Fruit fly (Drosophila melanogaster) whole organism, embryonic: ENCODE results near the gene Hasp.
A peak's percentile ranks its signal among the peaks of the same experiment; 100 is the strongest.

Experiments used
- Adf1 ChIP-seq: fragments of 200-800 bp; sonication (Bioruptor generic); IDR thresholded peaks from 2 replicates; pipeline ENCODE4 v1.3.6; 2022; ENCODE audit warnings: missing biosample characterization, missing genetic modification characterization
- Antp ChIP-seq: fragments of 200-800 bp; sonication (Bioruptor generic); optimal IDR thresholded peaks from 3 replicates; lab custom pipeline; 2016; ENCODE audit warnings: missing biosample characterization, missing genetic modification characterization
- BEAF-32 ChIP-seq: fragments of 200-800 bp; sonication (Bioruptor generic); optimal IDR thresholded peaks from 3 replicates; lab custom pipeline; 2017; ENCODE audit warnings: missing biosample characterization, missing genetic modification characterization, mild to moderate bottlenecking, moderate library complexity, missing genetic modification reagents
- CG10462 ChIP-seq: fragments of 200-800 bp; sonication (Bioruptor generic); optimal IDR thresholded peaks from 2 replicates; lab custom pipeline; 2016; ENCODE audit warnings: missing biosample characterization, missing genetic modification characterization
- CG11504 ChIP-seq: fragments of 200-800 bp; sonication (Bioruptor generic); optimal IDR thresholded peaks from 3 replicates; lab custom pipeline; 2019; ENCODE audit warnings: missing biosample characterization, mild to moderate bottlenecking, missing genetic modification characterization, moderate library complexity
- CG12104 ChIP-seq: fragments of 200-800 bp; sonication (Bioruptor generic); optimal IDR thresholded peaks from 3 replicates; lab custom pipeline; 2016; ENCODE audit warnings: missing biosample characterization, missing genetic modification characterization
- CG12155 ChIP-seq: fragments of 200-800 bp; sonication (Bioruptor generic); optimal IDR thresholded peaks from 3 replicates; lab custom pipeline; 2016; ENCODE audit warnings: missing biosample characterization, missing genetic modification characterization
- CG13296 ChIP-seq: fragments of 200-800 bp; sonication (Bioruptor generic); optimal IDR thresholded peaks from 3 replicates; lab custom pipeline; 2018; ENCODE audit warnings: missing biosample characterization, mild to moderate bottlenecking, missing genetic modification characterization
- CG13894 ChIP-seq: fragments of 200-800 bp; sonication (Bioruptor generic); optimal IDR thresholded peaks from 3 replicates; lab custom pipeline; 2018; ENCODE audit warnings: missing biosample characterization, mild to moderate bottlenecking, missing genetic modification characterization, moderate library complexity
- CG14667 ChIP-seq: fragments of 200-800 bp; sonication (Bioruptor generic); IDR thresholded peaks from 2 replicates; pipeline ENCODE4 v1.3.6; 2022; ENCODE audit warnings: missing biosample characterization, missing genetic modification characterization
- CG15011 ChIP-seq: fragments of 200-800 bp; sonication (Bioruptor generic); optimal IDR thresholded peaks from 3 replicates; lab custom pipeline; 2018; ENCODE audit warnings: missing biosample characterization, mild to moderate bottlenecking, missing genetic modification characterization
- CG15601 ChIP-seq: fragments of 200-800 bp; sonication (Bioruptor generic); optimal IDR thresholded peaks from 3 replicates; lab custom pipeline; 2019; ENCODE audit warnings: missing biosample characterization, mild to moderate bottlenecking, missing genetic modification characterization, moderate library complexity
- CG2129 ChIP-seq: fragments of 200-800 bp; sonication (Bioruptor generic); IDR thresholded peaks from 2 replicates; pipeline ENCODE4 v1.3.6; 2022; ENCODE audit warnings: missing biosample characterization, missing genetic modification characterization; ENCODE audit not compliant: partially characterized antibody
- CG34224 ChIP-seq: fragments of 200-800 bp; sonication (Bioruptor generic); IDR thresholded peaks from 3 replicates; pipeline ENCODE4 v1.3.6; 2022; ENCODE audit warnings: missing biosample characterization, missing genetic modification characterization; ENCODE audit not compliant: partially characterized antibody
- CG3838 ChIP-seq: fragments of 200-800 bp; sonication (Bioruptor generic); optimal IDR thresholded peaks from 3 replicates; lab custom pipeline; 2016; ENCODE audit warnings: missing biosample characterization, missing genetic modification characterization
- CG3995 ChIP-seq: fragments of 200-800 bp; sonication (Bioruptor generic); optimal IDR thresholded peaks from 3 replicates; lab custom pipeline; 2016; ENCODE audit warnings: missing biosample characterization, missing genetic modification characterization
- CG6765 ChIP-seq: fragments of 200-800 bp; sonication (Bioruptor generic); optimal IDR thresholded peaks from 3 replicates; lab custom pipeline; 2017; ENCODE audit warnings: missing biosample characterization, mild to moderate bottlenecking, missing genetic modification characterization
- CG6813 ChIP-seq: fragments of 200-800 bp; sonication (Bioruptor generic); optimal IDR thresholded peaks from 2 replicates; lab custom pipeline; 2017; ENCODE audit warnings: missing biosample characterization, missing genetic modification characterization, mild to moderate bottlenecking, moderate library complexity, missing genetic modification reagents
- CG7786 ChIP-seq: fragments of 200-800 bp; sonication (Bioruptor generic); optimal IDR thresholded peaks from 2 replicates; lab custom pipeline; 2016; ENCODE audit warnings: missing biosample characterization, missing genetic modification characterization
- CG8388 ChIP-seq: fragments of 200-800 bp; sonication (Bioruptor generic); optimal IDR thresholded peaks from 2 replicates; lab custom pipeline; 2019; ENCODE audit warnings: missing biosample characterization, mild to moderate bottlenecking, missing genetic modification characterization, moderate library complexity
- CG9215 ChIP-seq: fragments of 200-800 bp; sonication (Bioruptor generic); IDR thresholded peaks from 2 replicates; pipeline ENCODE4 v1.3.6; 2022; ENCODE audit warnings: missing biosample characterization, missing genetic modification characterization
- D19B ChIP-seq: fragments of 200-800 bp; sonication (Bioruptor generic); optimal IDR thresholded peaks from 2 replicates; lab custom pipeline; 2017; ENCODE audit warnings: missing biosample characterization, mild to moderate bottlenecking, missing genetic modification characterization
- Dfd ChIP-seq, 2 experiments: fragments of >200 bp; optimal IDR thresholded peaks; 2 replicates each; lab custom pipeline; 2017; ENCODE audit warnings: missing biosample characterization in 2 of 2, missing genetic modification characterization in 2 of 2
- Elba2 ChIP-seq: fragments of 200-800 bp; sonication (Bioruptor generic); optimal IDR thresholded peaks from 3 replicates; lab custom pipeline; 2016; ENCODE audit warnings: missing biosample characterization, missing genetic modification characterization
- Ets97D ChIP-seq: fragments of 200-800 bp; sonication (Bioruptor generic); optimal IDR thresholded peaks from 3 replicates; lab custom pipeline; 2016; ENCODE audit warnings: missing biosample characterization, missing genetic modification characterization
- HLH54F ChIP-seq: fragments of 200-800 bp; sonication (Bioruptor generic); optimal IDR thresholded peaks from 3 replicates; lab custom pipeline; 2016; ENCODE audit warnings: missing biosample characterization, missing genetic modification characterization
- Lhr ChIP-seq: fragments of 200-800 bp; sonication (Bioruptor generic); optimal IDR thresholded peaks from 3 replicates; lab custom pipeline; 2017; ENCODE audit warnings: mild to moderate bottlenecking, missing biosample characterization, missing genetic modification reagents, missing genetic modification characterization
- MESR4 ChIP-seq: fragments of 200-800 bp; sonication (Bioruptor generic); optimal IDR thresholded peaks from 2 replicates; lab custom pipeline; 2018; ENCODE audit warnings: missing biosample characterization, mild to moderate bottlenecking, missing genetic modification characterization, moderate library complexity
- Scr ChIP-seq: fragments of 200-800 bp; sonication (Bioruptor generic); IDR thresholded peaks from 2 replicates; pipeline ENCODE4 v1.3.6; 2022; ENCODE audit warnings: missing biosample characterization, missing genetic modification characterization; ENCODE audit not compliant: partially characterized antibody
- YL-1 ChIP-seq: fragments of 200-800 bp; sonication (Bioruptor generic); optimal IDR thresholded peaks from 3 replicates; lab custom pipeline; 2017; ENCODE audit warnings: missing biosample characterization, mild to moderate bottlenecking, missing genetic modification characterization
- aop ChIP-seq: fragments of 200-800 bp; sonication (Bioruptor generic); IDR thresholded peaks from 2 replicates; pipeline ENCODE4 v1.3.6; 2022; ENCODE audit warnings: missing biosample characterization, missing genetic modification characterization
- ase ChIP-seq: fragments of 200-800 bp; sonication (Bioruptor generic); IDR thresholded peaks from 3 replicates; pipeline ENCODE4 v1.3.6; 2022; ENCODE audit warnings: missing biosample characterization, missing genetic modification characterization
- bbx ChIP-seq: fragments of 200-800 bp; sonication (Bioruptor generic); IDR thresholded peaks from 2 replicates; pipeline ENCODE4 v1.3.6; 2022; ENCODE audit warnings: missing biosample characterization, missing genetic modification characterization; ENCODE audit not compliant: partially characterized antibody
- cas ChIP-seq: fragments of 200-800 bp; sonication (Bioruptor generic); IDR thresholded peaks from 2 replicates; pipeline ENCODE4 v1.3.6; 2022; ENCODE audit warnings: missing biosample characterization, missing genetic modification characterization
- cg ChIP-seq: fragments of 200-800 bp; sonication (Bioruptor generic); optimal IDR thresholded peaks from 3 replicates; lab custom pipeline; 2019; ENCODE audit warnings: missing biosample characterization, mild to moderate bottlenecking, missing genetic modification characterization, moderate library complexity
- crol ChIP-seq: fragments of 200-800 bp; sonication (Bioruptor generic); IDR thresholded peaks from 2 replicates; pipeline ENCODE4 v1.3.6; 2022; ENCODE audit warnings: missing biosample characterization, missing genetic modification characterization
- dati ChIP-seq: fragments of 200-800 bp; sonication (Bioruptor generic); IDR thresholded peaks from 2 replicates; pipeline ENCODE4 v1.3.6; 2022; ENCODE audit warnings: missing biosample characterization, missing genetic modification characterization
- ftz-f1 ChIP-seq: fragments of 200-800 bp; sonication (Bioruptor generic); optimal IDR thresholded peaks from 2 replicates; lab custom pipeline; 2016; ENCODE audit warnings: missing biosample characterization, missing genetic modification characterization
- gcm ChIP-seq: fragments of 200-800 bp; sonication (Bioruptor generic); optimal IDR thresholded peaks from 2 replicates; lab custom pipeline; 2019; ENCODE audit warnings: missing biosample characterization, mild to moderate bottlenecking, missing genetic modification characterization, moderate library complexity
- inv ChIP-seq: fragments of 200-800 bp; sonication (Bioruptor generic); IDR thresholded peaks from 2 replicates; pipeline ENCODE4 v1.3.6; 2022; ENCODE audit warnings: missing biosample characterization, missing genetic modification characterization; ENCODE audit not compliant: partially characterized antibody
- kah ChIP-seq: fragments of 200-800 bp; sonication (Bioruptor generic); optimal IDR thresholded peaks from 2 replicates; lab custom pipeline; 2018; ENCODE audit warnings: missing biosample characterization, mild to moderate bottlenecking, missing genetic modification characterization
- mld ChIP-seq: fragments of 200-800 bp; sonication (Bioruptor generic); IDR thresholded peaks from 3 replicates; pipeline ENCODE4 v1.3.6; 2022; ENCODE audit warnings: missing biosample characterization, missing genetic modification characterization; ENCODE audit not compliant: partially characterized antibody
- pan ChIP-seq, 4 experiments: fragments of >200 bp in 3 of 4; fragments of 200-800 bp in 1 of 4; sonication (Bioruptor generic) in 1 of 4; optimal IDR thresholded peaks in 3 of 4; IDR thresholded peaks in 1 of 4; 2 replicates each; pipeline versions ENCODE4 v1.3.6 to Lab custom; 2017 to 2022; ENCODE audit warnings: missing biosample characterization in 2 of 4, missing genetic modification characterization in 2 of 4, mixed read lengths in 1 of 4
- phol ChIP-seq: fragments of 200-800 bp; sonication (Bioruptor generic); optimal IDR thresholded peaks from 3 replicates; lab custom pipeline; 2018; ENCODE audit warnings: missing biosample characterization, mild to moderate bottlenecking, missing genetic modification characterization, moderate library complexity
- psq ChIP-seq: fragments of 200-800 bp; sonication (Bioruptor generic); optimal IDR thresholded peaks from 2 replicates; lab custom pipeline; 2017; ENCODE audit warnings: missing biosample characterization, missing genetic modification characterization
- pzg ChIP-seq: fragments of 200-800 bp; sonication (Bioruptor generic); optimal IDR thresholded peaks from 3 replicates; lab custom pipeline; 2018; ENCODE audit warnings: missing biosample characterization, mild to moderate bottlenecking, missing genetic modification characterization, moderate library complexity
- schlank ChIP-seq: fragments of 200-800 bp; sonication (Bioruptor generic); optimal IDR thresholded peaks from 2 replicates; lab custom pipeline; 2018; ENCODE audit warnings: missing biosample characterization, mild to moderate bottlenecking, missing genetic modification characterization
- tup ChIP-seq: fragments of 200-800 bp; sonication (Bioruptor generic); optimal IDR thresholded peaks from 2 replicates; lab custom pipeline; 2016; ENCODE audit warnings: missing biosample characterization, mild to moderate bottlenecking, missing genetic modification characterization, moderate library complexity
- vfl ChIP-seq: fragments of 200-800 bp; sonication (Bioruptor generic); optimal IDR thresholded peaks from 2 replicates; lab custom pipeline; 2016; ENCODE audit warnings: missing biosample characterization, missing genetic modification characterization
- zfh1 ChIP-seq: fragments of 200-800 bp; sonication (Bioruptor generic); IDR thresholded peaks from 3 replicates; pipeline ENCODE4 v1.3.6; 2022; ENCODE audit warnings: missing biosample characterization, missing genetic modification characterization

Gene Hasp

DNA sequence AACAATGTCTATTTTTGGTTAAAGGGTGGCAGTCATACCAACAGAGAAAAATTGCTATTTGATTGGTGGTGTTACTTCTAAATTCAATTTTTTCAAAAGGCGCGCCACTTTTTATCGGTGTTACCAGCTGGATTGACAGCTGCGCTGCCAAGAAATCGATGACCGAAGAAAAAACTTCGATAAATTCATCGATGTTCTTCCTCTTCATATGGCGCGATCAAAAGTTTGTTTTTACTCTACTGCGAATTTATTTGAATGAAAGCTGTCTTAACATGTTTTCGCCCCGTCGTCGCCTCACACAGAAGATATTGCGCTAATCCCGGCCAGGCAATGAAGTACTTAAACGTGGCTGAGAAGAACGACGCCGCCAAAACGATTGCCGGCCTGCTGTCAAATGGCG is 19.0 kb downstream of the Hasp start, which contains the start of gene Top3alpha (continued):
- TF ChIP-seq crol (GFP tag; lab: Robert Waterston, UW) (no peak), inv (GFP tag; lab: Robert Waterston, UW) (peak; percentile 25; the same call in 1 of the 2 replicates), cas (GFP tag; lab: Robert Waterston, UW) (no peak), psq (GFP tag; lab: Kevin White, UChicago) (no peak), Ets97D (GFP tag; lab: Kevin White, UChicago) (peak; percentile 36), schlank (tag; lab: Kevin White, UChicago) (no peak), ftz-f1 (GFP tag; lab: Kevin White, UChicago) (no peak), CG12155 (GFP tag; lab: Kevin White, UChicago) (no peak), CG11504 (tag; lab: Kevin White, UChicago) (no peak), mld (GFP tag; lab: Robert Waterston, UW) (0 out of 3 replicates have a peak, but pooled peaks have one; percentile 27), CG9215 (GFP tag; lab: Robert Waterston, UW) (no peak), D19B (GFP tag; lab: Kevin White, UChicago) (no peak), ase (no peak), pzg (peak; percentile 83), CG15011 (GFP tag; lab: Kevin White, UChicago) (no peak), Lhr (GFP tag; lab: Kevin White, UChicago) (no peak), CG13296 (GFP tag; lab: Kevin White, UChicago) (no peak), BEAF-32 (GFP tag; lab: Kevin White, UChicago) (peak; percentile 65), CG3838 (GFP tag; lab: Kevin White, UChicago) (no peak), CG34224 (GFP tag; lab: Robert Waterston, UW) (peak; percentile 80), tup (GFP tag; lab: Kevin White, UChicago) (no peak), CG8388 (GFP tag; lab: Kevin White, UChicago) (no peak), cg (no peak), CG2129 (no peak; the same call in 1 of the 2 replicates), zfh1 (GFP tag; lab: Robert Waterston, UW) (no peak), phol (peak; percentile 24), bbx (GFP tag; lab: Robert Waterston, UW) (peak; percentile 78; the same call in 1 of the 2 replicates), CG7786 (GFP tag; lab: Kevin White, UChicago) (no peak), gcm (GFP tag; lab: Kevin White, UChicago) (no peak), HLH54F (GFP tag; lab: Kevin White, UChicago) (no peak), CG6765 (GFP tag; lab: Kevin White, UChicago) (no peak), Dfd (GFP tag; optimal IDR thresholded peaks at IDR 0.05; lab: Kevin White, UChicago) (no peak), MESR4 (peak; percentile 7), CG13894 (tag; lab: Kevin White, UChicago) (no peak), dati (GFP tag; lab: Robert Waterston, UW) (no peak), Elba2 (no peak), CG14667 (no peak), CG15601 (tag; lab: Kevin White, UChicago) (no peak), CG12104 (GFP tag; lab: Kevin White, UChicago) (no peak), kah (GFP tag; lab: Kevin White, UChicago) (no peak), vfl (GFP tag; lab: Kevin White, UChicago) (no peak), Antp (GFP tag; lab: Kevin White, UChicago) (no peak), CG6813 (GFP tag; lab: Kevin White, UChicago) (no peak), pan (optimal IDR thresholded peaks at IDR 0.05; lab: Kevin White, UChicago) (no peak), pan (GFP tag; optimal IDR thresholded peaks at IDR 0.05 in 1 of 2, IDR thresholded peaks at IDR 0.05 in 1 of 2) (no peak), CG3995 (GFP tag; lab: Kevin White, UChicago) (no peak), aop (GFP tag; lab: Robert Waterston, UW) (no peak), Adf1 (GFP tag; lab: Robert Waterston, UW) (peak; percentile 32; the same call in 1 of the 2 replicates), YL-1 (GFP tag; lab: Kevin White, UChicago) (peak; percentile 47), Scr (GFP tag; lab: Robert Waterston, UW) (peak; percentile 59), CG10462 (GFP tag; lab: Kevin White, UChicago) (no peak)
